Fruit fly (Drosophila melanogaster) whole organism, prepupa: ENCODE results near the gene PGAP2.

Experiments
- Blimp-1 ChIP-seq: fragments of 200-800 bp; sonication (Bioruptor generic); optimal IDR thresholded peaks from 3 replicates; lab custom pipeline; 2017; ENCODE audit warnings: missing biosample characterization, missing genetic modification characterization, mild to moderate bottlenecking, moderate library complexity, missing genetic modification reagents
- CG15336 ChIP-seq: fragments of 200-800 bp; sonication (Bioruptor generic); IDR thresholded peaks from 2 replicates; pipeline ENCODE4 v1.3.6; 2022; ENCODE audit warnings: missing biosample characterization, missing genetic modification characterization
- CG31627 ChIP-seq: fragments of 200-800 bp; sonication (Bioruptor generic); optimal IDR thresholded peaks from 3 replicates; lab custom pipeline; 2016; ENCODE audit warnings: missing biosample characterization, missing genetic modification characterization
- CG34406 ChIP-seq: fragments of 200-800 bp; sonication (Bioruptor generic); optimal IDR thresholded peaks from 3 replicates; lab custom pipeline; 2016; ENCODE audit warnings: missing biosample characterization, missing genetic modification characterization
- Eip78C ChIP-seq: fragments of 200-800 bp; sonication (Bioruptor generic); peaks from one replicate; lab custom pipeline; 2016; ENCODE audit warnings: missing biosample characterization, missing genetic modification characterization
- Hr39 ChIP-seq: fragments of 200-800 bp; sonication (Bioruptor generic); optimal IDR thresholded peaks from 2 replicates; lab custom pipeline; 2016; ENCODE audit warnings: missing biosample characterization, missing genetic modification characterization
- Lpt ChIP-seq: fragments of 200-800 bp; sonication (Bioruptor generic); optimal IDR thresholded peaks from 3 replicates; lab custom pipeline; 2016; ENCODE audit warnings: missing biosample characterization, missing genetic modification characterization
- fd85E ChIP-seq: fragments of 200-800 bp; sonication (Bioruptor generic); optimal IDR thresholded peaks from 3 replicates; lab custom pipeline; 2016; ENCODE audit warnings: missing biosample characterization, missing genetic modification characterization
- fkh ChIP-seq: fragments of 200-800 bp; sonication (Bioruptor generic); optimal IDR thresholded peaks from 3 replicates; lab custom pipeline; 2017; ENCODE audit warnings: missing biosample characterization, mild to moderate bottlenecking, missing genetic modification characterization, moderate library complexity
- lz ChIP-seq: fragments of 200-800 bp; sonication (Bioruptor generic); optimal IDR thresholded peaks from 3 replicates; lab custom pipeline; 2016; ENCODE audit warnings: missing biosample characterization, missing genetic modification characterization

dm6 chr2L:868961-869360 is 49.7 kb upstream of the PGAP2 start:
- no peak for TF ChIP-seq fkh
- no peak for TF ChIP-seq Blimp-1 (GFP tag; lab: Kevin White, UChicago)
- TF ChIP-seq Lpt (GFP tag; lab: Kevin White, UChicago), result no peak
- TF ChIP-seq Eip78C, result no peak
- no peak for TF ChIP-seq CG31627 (GFP tag; lab: Kevin White, UChicago)
- no peak for TF ChIP-seq CG34406 (GFP tag; lab: Kevin White, UChicago)
- no peak for TF ChIP-seq Hr39
- TF ChIP-seq CG15336 (GFP tag; lab: Robert Waterston, UW), result no peak
- TF ChIP-seq lz, result no peak
- no peak for TF ChIP-seq fd85E
